Fruit fly (Drosophila melanogaster): ENCODE measurements around the gene Msp300.

Gene Msp300

dm6 chr2L:5256036-5256846 is 155.6 kb downstream of the Msp300 start:
- TF ChIP-seq CG8478 (optimal IDR thresholded peaks at IDR 0.05) (no peak), CTCF (optimal IDR thresholded peaks at IDR 0.05) (no peak)

Measured in S2 (cell line).